Worm (Caenorhabditis elegans) whole organism, L1 larva: Measurements from ENCODE around the gene R12C12.6.

Source experiments
- C16A3.4 ChIP-seq: fragments of 150-350 bp; optimal IDR thresholded peaks from 2 replicates; lab custom pipeline; 2014; ENCODE audit warnings: missing biosample characterization, missing genetic modification characterization
- F16B12.6 ChIP-seq: fragments of 150-350 bp; optimal IDR thresholded peaks from 2 replicates; lab custom pipeline; 2014; ENCODE audit warnings: missing biosample characterization, missing genetic modification characterization
- alr-1 ChIP-seq: fragments of 200-800 bp; sonication (Bioruptor generic); optimal IDR thresholded peaks from 2 replicates; lab custom pipeline; 2018; ENCODE audit warnings: borderline replicate concordance, mild to moderate bottlenecking, missing genetic modification characterization, missing compliant biosample characterization
- aly-2 ChIP-seq: fragments of 150-350 bp; optimal IDR thresholded peaks from 2 replicates; lab custom pipeline; 2014; ENCODE audit warnings: missing biosample characterization, missing genetic modification characterization
- ama-1 ChIP-seq: fragments of 150-350 bp; optimal IDR thresholded peaks from 2 replicates; lab custom pipeline; 2014
- ceh-63 ChIP-seq: fragments of 200-800 bp; sonication (Bioruptor generic); optimal IDR thresholded peaks from 2 replicates; lab custom pipeline; 2018; ENCODE audit warnings: mild to moderate bottlenecking, missing genetic modification characterization, missing compliant biosample characterization
- ceh-82 ChIP-seq, 3 experiments: fragments of 150-350 bp in 1 of 3; sonication (generic microtip) in 2 of 3; optimal IDR thresholded peaks; 2 replicates each; lab custom pipeline; 2014 to 2017; ENCODE audit warnings: missing biosample characterization in 3 of 3, missing genetic modification characterization in 3 of 3
- ceh-90 ChIP-seq: sonication (generic microtip); optimal IDR thresholded peaks from 2 replicates; lab custom pipeline; 2016; ENCODE audit warnings: missing genetic modification characterization, missing compliant biosample characterization
- dpl-1 ChIP-seq, 3 experiments: fragments of 150-350 bp in 2 of 3; sonication (generic microtip) in 1 of 3; optimal IDR thresholded peaks; 2 replicates each; lab custom pipeline; 2014 to 2017; ENCODE audit warnings: missing biosample characterization in 3 of 3, missing genetic modification characterization in 3 of 3, missing genetic modification reagents in 3 of 3
- dsc-1 ChIP-seq: sonication (generic microtip); optimal IDR thresholded peaks from 2 replicates; lab custom pipeline; 2016; ENCODE audit warnings: mild to moderate bottlenecking, missing genetic modification characterization, missing compliant biosample characterization
- efl-1 ChIP-seq, 4 experiments: fragments of 150-350 bp; optimal IDR thresholded peaks in 3 of 4; peaks in 1 of 4; 1 replicate in 1 of 4; 2 replicates in 3 of 4; lab custom pipeline; 2014; ENCODE audit warnings: missing biosample characterization in 2 of 4, missing genetic modification characterization in 2 of 4, missing genetic modification reagents in 2 of 4
- efl-3 ChIP-seq: fragments of 200-800 bp; sonication (Bioruptor generic); optimal IDR thresholded peaks from 2 replicates; lab custom pipeline; 2018; ENCODE audit warnings: mild to moderate bottlenecking, missing genetic modification characterization, missing compliant biosample characterization
- egl-13 ChIP-seq: sonication (generic microtip); optimal IDR thresholded peaks from 2 replicates; lab custom pipeline; 2016; ENCODE audit warnings: missing genotype, missing genetic modification reagents, missing genetic modification characterization, missing compliant biosample characterization
- egl-27 ChIP-seq, 2 experiments: fragments of 150-350 bp in 1 of 2; sonication (generic microtip); optimal IDR thresholded peaks; 3 replicates each; lab custom pipeline; 2017 to 2018; ENCODE audit warnings: missing biosample characterization in 2 of 2, missing genetic modification characterization in 2 of 2, missing genetic modification reagents in 2 of 2
- elt-3 ChIP-seq, 6 experiments: fragments of 150-350 bp in 1 of 6; sonication (generic microtip); optimal IDR thresholded peaks; 2 replicates each; lab custom pipeline; 2017 to 2018; ENCODE audit warnings: missing biosample characterization in 6 of 6, missing genetic modification characterization in 6 of 6, inconsistent platforms in 1 of 6
- fkh-10 ChIP-seq: sonication (generic microtip); optimal IDR thresholded peaks from 2 replicates; lab custom pipeline; 2017; ENCODE audit warnings: missing biosample characterization, missing genetic modification reagents, missing genetic modification characterization
- fkh-4 ChIP-seq: sonication (generic microtip); optimal IDR thresholded peaks from 2 replicates; lab custom pipeline; 2016; ENCODE audit warnings: missing compliant biosample characterization, missing genetic modification characterization, borderline replicate concordance
- fkh-8 ChIP-seq: sonication (generic microtip); optimal IDR thresholded peaks from 2 replicates; lab custom pipeline; 2016; ENCODE audit warnings: mild to moderate bottlenecking, missing genetic modification characterization, missing compliant biosample characterization
- fos-1 ChIP-seq: fragments of 150-350 bp; optimal IDR thresholded peaks from 2 replicates; lab custom pipeline; 2014; ENCODE audit warnings: missing biosample characterization, missing genetic modification characterization
- hlh-17 ChIP-seq: fragments of 200-800 bp; sonication (Bioruptor generic); optimal IDR thresholded peaks from 2 replicates; lab custom pipeline; 2018; ENCODE audit warnings: missing genetic modification characterization, mild to moderate bottlenecking, missing compliant biosample characterization, moderate library complexity, borderline replicate concordance
- hlh-4 ChIP-seq: sonication (generic microtip); optimal IDR thresholded peaks from 2 replicates; lab custom pipeline; 2016; ENCODE audit warnings: mild to moderate bottlenecking, missing genetic modification characterization, missing compliant biosample characterization
- hpl-2 ChIP-seq: fragments of 150-350 bp; optimal IDR thresholded peaks from 2 replicates; lab custom pipeline; 2014; ENCODE audit warnings: missing biosample characterization, missing genetic modification reagents, missing genetic modification characterization
- isw-1 ChIP-seq: fragments of 200-800 bp; sonication (Bioruptor generic); IDR thresholded peaks from 2 replicates; pipeline ENCODE4 v1.3.6; 2022; ENCODE audit warnings: missing genetic modification characterization, missing compliant biosample characterization
- jun-1 ChIP-seq: fragments of 150-350 bp; optimal IDR thresholded peaks from 2 replicates; lab custom pipeline; 2014; ENCODE audit warnings: missing biosample characterization, missing genetic modification reagents, missing genetic modification characterization
- lin-13 ChIP-seq: fragments of 150-350 bp; optimal IDR thresholded peaks from 2 replicates; lab custom pipeline; 2014; ENCODE audit warnings: missing biosample characterization, missing genetic modification reagents, missing genetic modification characterization
- lin-14 ChIP-seq: fragments of 200-800 bp; sonication (Bioruptor generic); optimal IDR thresholded peaks from 2 replicates; lab custom pipeline; 2018; ENCODE audit warnings: mild to moderate bottlenecking, missing genetic modification characterization, moderate library complexity, missing compliant biosample characterization
- lin-15B ChIP-seq: fragments of 150-350 bp; sonication (generic microtip); optimal IDR thresholded peaks from 3 replicates; lab custom pipeline; 2014; ENCODE audit warnings: missing biosample characterization, missing genetic modification characterization
- lin-35 ChIP-seq, 2 experiments: fragments of 150-350 bp; optimal IDR thresholded peaks; 2 replicates each; lab custom pipeline; 2014; ENCODE audit warnings: missing biosample characterization in 2 of 2, missing genetic modification characterization in 2 of 2, missing genetic modification reagents in 2 of 2
- lin-39 ChIP-seq: fragments of 150-350 bp; optimal IDR thresholded peaks from 2 replicates; lab custom pipeline; 2014; ENCODE audit warnings: missing biosample characterization, missing genetic modification reagents, missing genetic modification characterization
- lir-3 ChIP-seq: sonication (generic microtip); optimal IDR thresholded peaks from 2 replicates; lab custom pipeline; 2016; ENCODE audit warnings: mild to moderate bottlenecking, missing genetic modification characterization, moderate library complexity, missing compliant biosample characterization; ENCODE audit not compliant: poor library complexity
- mdl-1 ChIP-seq, 2 experiments: fragments of 150-350 bp; optimal IDR thresholded peaks; 2 replicates each; lab custom pipeline; 2014 to 2017; ENCODE audit warnings: missing biosample characterization in 2 of 2, missing genetic modification characterization in 2 of 2, inconsistent platforms in 1 of 2
- mef-2 ChIP-seq: fragments of 150-350 bp; optimal IDR thresholded peaks from 2 replicates; lab custom pipeline; 2014; ENCODE audit warnings: missing biosample characterization, missing genetic modification characterization
- mep-1 ChIP-seq: fragments of 150-350 bp; optimal IDR thresholded peaks from 2 replicates; lab custom pipeline; 2014; ENCODE audit warnings: missing biosample characterization, missing genetic modification characterization
- nhr-19 ChIP-seq: fragments of 200-800 bp; sonication (Bioruptor generic); conservative IDR thresholded peaks from 2 replicates; pipeline ENCODE4 v1.3.6; 2022; ENCODE audit warnings: missing genetic modification characterization, missing compliant biosample characterization
- nhr-20 ChIP-seq: sonication (generic microtip); optimal IDR thresholded peaks from 2 replicates; lab custom pipeline; 2016; ENCODE audit warnings: mild to moderate bottlenecking, missing genetic modification characterization, missing compliant biosample characterization
- nhr-237 ChIP-seq: fragments of 150-350 bp; optimal IDR thresholded peaks from 2 replicates; lab custom pipeline; 2014; ENCODE audit warnings: missing biosample characterization, missing genetic modification characterization
- nhr-47 ChIP-seq: sonication (generic microtip); optimal IDR thresholded peaks from 2 replicates; lab custom pipeline; 2016; ENCODE audit warnings: mild to moderate bottlenecking, missing genetic modification characterization, moderate library complexity, missing compliant biosample characterization
- nhr-85 ChIP-seq: sonication (generic microtip); peaks from one replicate; lab custom pipeline; 2016; ENCODE audit warnings: missing genetic modification characterization, inconsistent platforms, missing compliant biosample characterization
- pqm-1 ChIP-seq: sonication (generic microtip); optimal IDR thresholded peaks from 3 replicates; lab custom pipeline; 2017; ENCODE audit warnings: missing biosample characterization, missing genetic modification characterization
- snu-23 ChIP-seq: sonication (generic microtip); optimal IDR thresholded peaks from 2 replicates; lab custom pipeline; 2016; ENCODE audit warnings: missing genetic modification characterization, missing compliant biosample characterization
- sptf-1 ChIP-seq: fragments of 150-350 bp; optimal IDR thresholded peaks from 2 replicates; lab custom pipeline; 2014; ENCODE audit warnings: missing biosample characterization, missing genetic modification characterization
- tbx-2 ChIP-seq: sonication (generic microtip); optimal IDR thresholded peaks from 2 replicates; lab custom pipeline; 2016; ENCODE audit warnings: missing genetic modification characterization, missing compliant biosample characterization
- tlp-1 ChIP-seq: fragments of 150-350 bp; optimal IDR thresholded peaks from 2 replicates; lab custom pipeline; 2014; ENCODE audit warnings: missing biosample characterization, missing genetic modification characterization
- unc-130 ChIP-seq: fragments of 150-350 bp; optimal IDR thresholded peaks from 2 replicates; lab custom pipeline; 2017; ENCODE audit warnings: missing biosample characterization, missing genetic modification characterization, inconsistent platforms
- unc-62 ChIP-seq: fragments of 150-350 bp; optimal IDR thresholded peaks from 2 replicates; lab custom pipeline; 2014; ENCODE audit warnings: missing biosample characterization, missing genetic modification reagents, missing genetic modification characterization
- unc-86 ChIP-seq: sonication (generic microtip); optimal IDR thresholded peaks from 2 replicates; lab custom pipeline; 2016; ENCODE audit warnings: missing genetic modification characterization, missing compliant biosample characterization
- unc-98 ChIP-seq: fragments of 200-800 bp; sonication (Bioruptor generic); IDR thresholded peaks from 2 replicates; pipeline ENCODE4 v1.3.6; 2022; ENCODE audit warnings: missing genetic modification characterization, missing compliant biosample characterization
- xbp-1 ChIP-seq: sonication (generic microtip); optimal IDR thresholded peaks from 2 replicates; lab custom pipeline; 2016; ENCODE audit warnings: missing genetic modification characterization, missing compliant biosample characterization
- zip-4 ChIP-seq: fragments of 200-800 bp; sonication (Bioruptor generic); optimal IDR thresholded peaks from 2 replicates; lab custom pipeline; 2018; ENCODE audit warnings: mild to moderate bottlenecking, missing genetic modification characterization, moderate library complexity, missing compliant biosample characterization
- ztf-11 ChIP-seq, 2 experiments: sonication (generic microtip); optimal IDR thresholded peaks; 2 replicates each; lab custom pipeline; 2016 to 2017; ENCODE audit warnings: missing genetic modification characterization in 2 of 2, missing biosample characterization in 1 of 2, missing compliant biosample characterization in 1 of 2
- ztf-4 ChIP-seq: fragments of 150-350 bp; optimal IDR thresholded peaks from 2 replicates; lab custom pipeline; 2014; ENCODE audit warnings: missing biosample characterization, missing genetic modification characterization

R12C12.6 gene

ce11 chrII:6047639-6048159, at the start of gene R12C12.6, which contains the start of gene ran-5 (continued):
- peak; percentile 67 for TF ChIP-seq aly-2 (tag; lab: Kevin White, UChicago)
- TF ChIP-seq lin-14 (GFP tag; lab: Kevin White, UChicago): peak; percentile 82
- peak; percentile 63 for TF ChIP-seq F16B12.6
- peak; percentile 58 for TF ChIP-seq nhr-237
- peak; percentile 34 for TF ChIP-seq ama-1 (lab: Kevin White, UChicago)
- TF ChIP-seq ceh-63 (GFP tag; lab: Kevin White, UChicago): no peak
- TF ChIP-seq unc-130 (tag; lab: Kevin White, UChicago): no peak
- TF ChIP-seq fkh-10: peak; percentile 32
- peak; percentile 72 for TF ChIP-seq lir-3 (tag; lab: Kevin White, UChicago)
- TF ChIP-seq egl-13: peak; percentile 79
- TF ChIP-seq jun-1 (tag; lab: Kevin White, UChicago): peak; percentile 58
- peak; percentile 79 for TF ChIP-seq fos-1 (tag; lab: Kevin White, UChicago)
- peak; percentile 82 to 91 (median 87) for TF ChIP-seq ceh-82 (tag; optimal IDR thresholded peaks at IDR 0.05; lab: Kevin White, UChicago)
- TF ChIP-seq pqm-1 (tag; lab: Kevin White, UChicago): no peak
- TF ChIP-seq egl-27 (tag; optimal IDR thresholded peaks at IDR 0.05; lab: Kevin White, UChicago): no peak
- TF ChIP-seq mdl-1 (tag; optimal IDR thresholded peaks at IDR 0.05; lab: Kevin White, UChicago): peak in 1 of 2 experiments; percentile 65
- peak in 2 of 6 experiments; percentile 33 to 78 for TF ChIP-seq elt-3 (tag; optimal IDR thresholded peaks at IDR 0.05; lab: Kevin White, UChicago)
- TF ChIP-seq mep-1 (tag; lab: Kevin White, UChicago): peak; percentile 93
- TF ChIP-seq nhr-20 (tag; lab: Kevin White, UChicago): peak; percentile 88
- TF ChIP-seq sptf-1: no peak
- TF ChIP-seq hlh-4 (tag; lab: Kevin White, UChicago): no peak
- peak; percentile 24 for TF ChIP-seq hpl-2
- peak; percentile 85 for TF ChIP-seq tbx-2 (tag; lab: Kevin White, UChicago)
- peak; percentile 76 for TF ChIP-seq lin-39 (tag; lab: Kevin White, UChicago)
- TF ChIP-seq C16A3.4: peak; percentile 85
- peak; percentile 75 for TF ChIP-seq isw-1 (GFP tag; lab: Robert Waterston, UW)
- no peak for TF ChIP-seq alr-1 (tag; lab: Kevin White, UChicago)
- peak; percentile 90 for TF ChIP-seq nhr-47 (tag; lab: Kevin White, UChicago)
- TF ChIP-seq dsc-1 (tag; lab: Kevin White, UChicago): peak; percentile 91
- no peak for TF ChIP-seq efl-3 (GFP tag; lab: Kevin White, UChicago)
- TF ChIP-seq lin-15B: peak; percentile 68
- peak; percentile 83 to 86 for TF ChIP-seq lin-35 (GFP tag; optimal IDR thresholded peaks at IDR 0.05; lab: Kevin White, UChicago)

DNA sequence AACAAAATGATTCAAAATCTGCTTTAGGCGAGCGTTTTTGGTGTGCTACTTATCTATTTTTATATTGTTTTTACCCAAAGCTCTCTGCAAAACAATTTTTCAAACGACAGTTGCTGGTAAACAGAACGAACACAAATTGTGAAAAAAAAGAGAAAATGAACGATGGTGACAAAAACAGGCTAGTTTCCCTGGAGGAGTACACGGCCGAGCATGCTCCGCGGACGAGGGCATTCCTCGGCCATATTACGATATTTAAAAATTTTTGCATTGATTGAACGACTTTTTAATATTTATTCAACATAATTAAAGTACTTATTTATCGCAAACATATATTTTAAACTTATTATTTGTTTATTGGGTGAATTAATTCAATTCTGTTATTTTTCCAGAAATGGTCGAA, 49.8 kb upstream of the R12C12.6 start, which contains the start of the genes tpp-2 and rbbp-5:
TSS of gene tpp-2 (minus strand) at position 157 of the 400 bp plus-strand sequence.
TSS of gene rbbp-5 (plus strand) at position 390 of the 400 bp plus-strand sequence.
- TF ChIP-seq xbp-1 (tag; lab: Kevin White, UChicago) (peak; percentile 66), unc-98 (GFP tag; lab: Robert Waterston, UW) (no peak), zip-4 (GFP tag; lab: Kevin White, UChicago) (no peak), ceh-82 (tag; optimal IDR thresholded peaks at IDR 0.05; lab: Kevin White, UChicago) (peak; percentile 33 to 52 (median 42)), unc-130 (tag; lab: Kevin White, UChicago) (no peak), unc-62 (GFP tag; lab: Kevin White, UChicago) (no peak), ztf-4 (no peak), fkh-4 (tag; lab: Kevin White, UChicago) (peak; percentile 66), nhr-237 (no peak), fkh-8 (tag; lab: Kevin White, UChicago) (peak; percentile 53), C16A3.4 (peak; percentile 32), ceh-90 (peak; percentile 80), lin-13 (GFP tag; lab: Kevin White, UChicago) (peak; percentile 21), tlp-1 (tag; lab: Kevin White, UChicago) (no peak), unc-86 (tag; lab: Kevin White, UChicago) (peak; percentile 34), nhr-20 (tag; lab: Kevin White, UChicago) (peak; percentile 66), nhr-19 (peak; percentile 59), nhr-85 (tag; lab: Kevin White, UChicago) (peak; percentile 82), ztf-11 (tag; optimal IDR thresholded peaks at IDR 0.05; lab: Kevin White, UChicago) (peak in 1 of 2 experiments; percentile 82), mef-2 (no peak), dpl-1 (GFP tag; optimal IDR thresholded peaks at IDR 0.05; lab: Kevin White, UChicago) (peak; percentile 53 to 75 (median 67)), snu-23 (GFP tag; lab: Kevin White, UChicago) (peak; percentile 74), hlh-17 (GFP tag; lab: Kevin White, UChicago) (no peak), efl-1 (optimal IDR thresholded peaks at IDR 0.05; lab: Kevin White, UChicago) (peak; percentile 70 to 75), efl-1 (GFP tag; optimal IDR thresholded peaks at IDR 0.05 in 1 of 2; lab: Kevin White, UChicago) (peak; percentile 71 to 96), fos-1 (tag; lab: Kevin White, UChicago) (no peak)
